Worm (Caenorhabditis elegans) whole organism, early embryonic: ENCODE measurements around the gene msp-31.

ENCODE experiments used
- B0310.2 ChIP-seq: sonication (generic microtip); optimal IDR thresholded peaks from 2 replicates; lab custom pipeline; 2016; ENCODE audit warnings: mild to moderate bottlenecking, missing genetic modification characterization, missing compliant biosample characterization
- F13C5.2 ChIP-seq: sonication (generic microtip); optimal IDR thresholded peaks from 2 replicates; lab custom pipeline; 2017; ENCODE audit warnings: mild to moderate bottlenecking, missing genetic modification characterization, inconsistent platforms, missing compliant biosample characterization
- aly-1 ChIP-seq: sonication (generic microtip); optimal IDR thresholded peaks from 2 replicates; lab custom pipeline; 2016; ENCODE audit warnings: missing genetic modification characterization, missing compliant biosample characterization
- ama-1 ChIP-seq: fragments of 150-350 bp; optimal IDR thresholded peaks from 2 replicates; lab custom pipeline; 2014
- ceh-13 ChIP-seq: fragments of 200-800 bp; sonication (Bioruptor generic); optimal IDR thresholded peaks from 2 replicates; lab custom pipeline; 2018; ENCODE audit warnings: mild to moderate bottlenecking, missing genetic modification characterization, missing compliant biosample characterization
- hmbx-1 ChIP-seq: sonication (generic microtip); optimal IDR thresholded peaks from 2 replicates; lab custom pipeline; 2016; ENCODE audit warnings: mild to moderate bottlenecking, missing genetic modification characterization, missing compliant biosample characterization
- hnd-1 ChIP-seq: sonication (generic microtip); optimal IDR thresholded peaks from 2 replicates; lab custom pipeline; 2016; ENCODE audit warnings: missing genetic modification characterization, missing compliant biosample characterization
- scrt-1 ChIP-seq: fragments of 200-800 bp; sonication (Bioruptor generic); IDR thresholded peaks from 2 replicates; pipeline ENCODE4 v1.3.6; 2022; ENCODE audit warnings: missing genetic modification characterization, missing compliant biosample characterization
- sea-1 ChIP-seq: fragments of 200-800 bp; sonication (Bioruptor generic); conservative IDR thresholded peaks from 2 replicates; pipeline ENCODE4 v1.3.6; 2022; ENCODE audit warnings: missing genetic modification characterization, missing compliant biosample characterization
- tbx-11 ChIP-seq: fragments of 200-800 bp; sonication (Bioruptor generic); IDR thresholded peaks from 2 replicates; pipeline ENCODE4 v1.3.6; 2022; ENCODE audit warnings: missing genetic modification characterization, missing compliant biosample characterization
- tbx-37 ChIP-seq: fragments of 200-800 bp; sonication (Bioruptor generic); conservative IDR thresholded peaks from 2 replicates; pipeline ENCODE4 v1.3.6; 2022; ENCODE audit warnings: missing genetic modification reagents, missing genetic modification characterization, missing compliant biosample characterization

DNA sequence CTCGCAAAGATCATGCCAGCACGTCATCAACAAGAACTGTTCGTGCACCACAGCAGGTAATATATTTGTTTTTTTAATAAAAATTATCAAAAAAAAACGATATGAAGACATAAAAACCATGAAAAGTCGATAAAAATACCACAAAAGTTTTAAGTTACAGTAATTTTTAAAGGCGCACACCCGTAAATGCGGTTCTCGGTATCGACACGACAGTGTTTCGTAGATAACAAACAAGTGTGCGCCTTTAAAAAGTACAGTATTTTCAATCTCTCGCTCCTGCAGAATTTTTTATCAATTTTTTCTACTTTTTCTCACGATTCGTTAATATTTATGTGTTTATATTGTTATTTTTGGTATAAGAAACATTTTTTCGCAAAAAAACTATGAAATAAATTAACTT is 11.0 kb downstream of the msp-31 start:
- TF ChIP-seq tbx-11 (no peak), scrt-1 (GFP tag; lab: Robert Waterston, UW) (no peak), ama-1 (lab: Kevin White, UChicago) (no peak), aly-1 (tag; lab: Kevin White, UChicago) (no peak), ceh-13 (GFP tag; lab: Kevin White, UChicago) (no peak), tbx-37 (GFP tag; lab: Robert Waterston, UW) (no peak), F13C5.2 (tag; lab: Kevin White, UChicago) (no peak), sea-1 (GFP tag; lab: Robert Waterston, UW) (no peak), hmbx-1 (tag; lab: Kevin White, UChicago) (no peak), B0310.2 (tag; lab: Kevin White, UChicago) (no peak), hnd-1 (tag; lab: Kevin White, UChicago) (no peak)
